Worm (Caenorhabditis elegans): Measurements from ENCODE around the gene C27A7.9.

Gene C27A7.9

ce11 chrV:12111452-12111851 is 43.0 kb downstream of the C27A7.9 start, which contains the start of gene lhpp-1:
Gene lhpp-1 (minus strand): TSS chrV:12111805.
- no peak for TF ChIP-seq gei-17 (GFP tag; optimal IDR thresholded peaks at IDR 0.05)
- TF ChIP-seq xnd-1 (tag; optimal IDR thresholded peaks at IDR 0.05), result no peak
- no peak for TF ChIP-seq dpff-1 (tag; optimal IDR thresholded peaks at IDR 0.05)
- no peak for TF ChIP-seq hlh-26 (GFP tag; conservative IDR thresholded peaks at IDR 0.05)

ce11 chrV:12106841-12107240 is 47.6 kb downstream of the C27A7.9 start, which contains the start of gene nhr-136:
Gene nhr-136 (plus strand): TSS chrV:12107141.
- TF ChIP-seq nhr-80 (tag; optimal IDR thresholded peaks at IDR 0.05) (peak; percentile 2), bed-2 (GFP tag; IDR thresholded peaks at IDR 0.05) (no peak)
